Worm (Caenorhabditis elegans): Measurements from ENCODE around the gene B0303.11.

DNA sequence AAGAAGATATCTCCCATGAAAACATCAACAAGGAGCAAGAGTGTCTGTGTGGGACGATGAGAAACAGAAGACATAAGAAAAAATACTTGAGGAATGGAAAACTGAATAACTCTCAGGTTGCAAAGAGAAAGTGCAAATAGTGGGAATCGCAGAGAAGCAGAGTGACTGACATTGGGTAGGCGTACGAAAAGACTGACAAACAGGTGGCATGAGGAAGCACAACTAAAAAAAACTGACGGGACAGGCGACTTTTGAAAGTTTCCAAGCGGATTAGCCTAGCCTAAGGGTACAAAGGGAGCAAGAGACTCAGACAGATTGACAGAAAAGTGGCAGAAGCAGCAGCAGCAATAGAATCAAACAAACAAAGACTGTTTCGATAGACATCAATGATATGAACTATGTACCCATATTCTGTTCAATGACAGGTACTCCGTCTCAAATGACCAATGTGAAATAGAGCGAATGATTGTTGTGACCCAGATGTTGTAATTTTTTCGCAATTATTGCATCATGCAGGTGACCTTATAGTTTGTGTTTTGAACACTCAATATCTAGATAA, 24.2 kb upstream of the B0303.11 start:
- no peak for TF ChIP-seq ceh-82 (tag; optimal IDR thresholded peaks at IDR 0.05)
- TF ChIP-seq ztf-11 (tag; optimal IDR thresholded peaks at IDR 0.05) = no peak
- TF ChIP-seq fos-1 (tag; optimal IDR thresholded peaks at IDR 0.05) = no peak
- no peak for TF ChIP-seq nhr-12 (tag; optimal IDR thresholded peaks at IDR 0.05)
- no peak for TF ChIP-seq jun-1 (tag; optimal IDR thresholded peaks at IDR 0.05)
- TF ChIP-seq ama-1 (optimal IDR thresholded peaks at IDR 0.05) = no peak
- TF ChIP-seq nhr-28 (tag; optimal IDR thresholded peaks at IDR 0.05) = no peak
- TF ChIP-seq pha-4 (tag; optimal IDR thresholded peaks at IDR 0.05) = peak; percentile 8
- TF ChIP-seq pqm-1 (tag; optimal IDR thresholded peaks at IDR 0.05) = peak; percentile 42
- TF ChIP-seq tbx-2 (tag; optimal IDR thresholded peaks at IDR 0.05) = no peak
- TF ChIP-seq ceh-16 (tag; optimal IDR thresholded peaks at IDR 0.05) = no peak
- no peak for TF ChIP-seq lin-15B (tag; optimal IDR thresholded peaks at IDR 0.05)
- no peak for TF ChIP-seq R02D3.7 (tag; optimal IDR thresholded peaks at IDR 0.05)
- no peak for TF ChIP-seq egl-27 (tag; optimal IDR thresholded peaks at IDR 0.05)

Measured in whole organism, L3 larva.